Worm (Caenorhabditis elegans) whole organism, young adult: ENCODE results near the gene ZK643.5.

Experiments
- B0261.1 ChIP-seq: sonication (generic microtip); optimal IDR thresholded peaks from 2 replicates; lab custom pipeline; 2016; ENCODE audit warnings: mild to moderate bottlenecking, missing genetic modification characterization, moderate library complexity, missing compliant biosample characterization
- D2030.7 ChIP-seq: fragments of 200-800 bp; sonication (Bioruptor generic); IDR thresholded peaks from 2 replicates; pipeline ENCODE4 v1.3.6; 2022; ENCODE audit warnings: missing genetic modification reagents, missing genetic modification characterization, missing compliant biosample characterization
- F10E7.11 ChIP-seq: sonication (generic microtip); optimal IDR thresholded peaks from 2 replicates; lab custom pipeline; 2017; ENCODE audit warnings: mild to moderate bottlenecking, missing genetic modification characterization, moderate library complexity, missing compliant biosample characterization
- F22D6.2 ChIP-seq: sonication (generic microtip); optimal IDR thresholded peaks from 2 replicates; lab custom pipeline; 2016; ENCODE audit warnings: mild to moderate bottlenecking, missing genetic modification characterization, missing compliant biosample characterization
- F49E8.2 ChIP-seq: sonication (generic microtip); optimal IDR thresholded peaks from 3 replicates; lab custom pipeline; 2017; ENCODE audit warnings: missing genetic modification characterization, mild to moderate bottlenecking, missing compliant biosample characterization, antibody characterized with exemption, moderate library complexity; ENCODE audit not compliant: insufficient read depth
- F52B5.7 ChIP-seq: sonication (generic microtip); optimal IDR thresholded peaks from 2 replicates; lab custom pipeline; 2016; ENCODE audit warnings: mild to moderate bottlenecking, missing genetic modification characterization, missing compliant biosample characterization
- F57A8.1 ChIP-seq: fragments of 200-800 bp; sonication (Bioruptor generic); optimal IDR thresholded peaks from 2 replicates; lab custom pipeline; 2018; ENCODE audit warnings: mild to moderate bottlenecking, missing genetic modification characterization, moderate library complexity, missing compliant biosample characterization
- F57C9.4 ChIP-seq: sonication (generic microtip); optimal IDR thresholded peaks from 2 replicates; lab custom pipeline; 2017; ENCODE audit warnings: mild to moderate bottlenecking, missing genetic modification characterization, missing compliant biosample characterization
- T07F8.4 ChIP-seq: sonication (generic microtip); optimal IDR thresholded peaks from 2 replicates; lab custom pipeline; 2016; ENCODE audit warnings: mild to moderate bottlenecking, missing genetic modification characterization, moderate library complexity, missing compliant biosample characterization
- Y53G8AR.9 ChIP-seq: fragments of 200-800 bp; sonication (Bioruptor generic); conservative IDR thresholded peaks from 2 replicates; pipeline ENCODE4 v1.3.6; 2022; ENCODE audit warnings: missing genetic modification reagents, missing genetic modification characterization, missing compliant biosample characterization
- Y79H2A.3 ChIP-seq: fragments of 200-800 bp; sonication (Bioruptor generic); conservative IDR thresholded peaks from 2 replicates; pipeline ENCODE4 v1.3.6; 2022; ENCODE audit warnings: missing genetic modification reagents, missing genetic modification characterization, missing compliant biosample characterization
- akir-1 ChIP-seq: fragments of 200-800 bp; sonication (Bioruptor generic); optimal IDR thresholded peaks from 2 replicates; lab custom pipeline; 2018; ENCODE audit warnings: mild to moderate bottlenecking, missing genetic modification characterization, moderate library complexity, missing compliant biosample characterization
- aptf-3 ChIP-seq: fragments of 200-800 bp; sonication (Bioruptor generic); IDR thresholded peaks from 2 replicates; pipeline ENCODE4 v1.3.6; 2022; ENCODE audit warnings: missing genetic modification characterization, missing compliant biosample characterization
- ccch-3 ChIP-seq: fragments of 200-800 bp; sonication (Bioruptor generic); optimal IDR thresholded peaks from 2 replicates; lab custom pipeline; 2018; ENCODE audit warnings: mild to moderate bottlenecking, missing genetic modification characterization, missing compliant biosample characterization
- cebp-1 ChIP-seq, 2 experiments: fragments of 200-800 bp in 1 of 2; sonication (Bioruptor generic) in 1 of 2; sonication (generic microtip) in 1 of 2; IDR thresholded peaks in 1 of 2; optimal IDR thresholded peaks in 1 of 2; 2 replicates each; pipeline versions ENCODE4 v1.3.6 to Lab custom; 2017 to 2022; ENCODE audit warnings: missing compliant biosample characterization in 2 of 2, missing genetic modification characterization in 2 of 2, mild to moderate bottlenecking in 1 of 2, missing genetic modification reagents in 1 of 2, moderate library complexity in 1 of 2
- cebp-2 ChIP-seq: fragments of 200-800 bp; sonication (Bioruptor generic); IDR thresholded peaks from 2 replicates; pipeline ENCODE4 v1.3.6; 2022; ENCODE audit warnings: missing genetic modification characterization, missing compliant biosample characterization
- ceh-27 ChIP-seq: fragments of 200-800 bp; sonication (Bioruptor generic); optimal IDR thresholded peaks from 2 replicates; lab custom pipeline; 2018; ENCODE audit warnings: mild to moderate bottlenecking, missing genetic modification characterization, moderate library complexity, missing compliant biosample characterization
- die-1 ChIP-seq: sonication (generic microtip); optimal IDR thresholded peaks from 2 replicates; lab custom pipeline; 2016; ENCODE audit warnings: missing genotype, mild to moderate bottlenecking, missing genetic modification characterization, missing compliant biosample characterization
- dpl-1 ChIP-seq: fragments of 150-350 bp; optimal IDR thresholded peaks from 2 replicates; lab custom pipeline; 2014; ENCODE audit warnings: missing biosample characterization, missing genetic modification reagents, missing genetic modification characterization
- efl-1 ChIP-seq: fragments of 150-350 bp; optimal IDR thresholded peaks from 2 replicates; lab custom pipeline; 2014; ENCODE audit warnings: missing biosample characterization, missing genetic modification reagents, missing genetic modification characterization
- egl-44 ChIP-seq: fragments of 200-800 bp; sonication (Bioruptor generic); IDR thresholded peaks from 2 replicates; pipeline ENCODE4 v1.3.6; 2022; ENCODE audit warnings: missing genetic modification reagents, missing genetic modification characterization, missing compliant biosample characterization
- hmg-1.2 ChIP-seq: fragments of 200-800 bp; sonication (Bioruptor generic); IDR thresholded peaks from 2 replicates; pipeline ENCODE4 v1.3.6; 2022; ENCODE audit warnings: missing genetic modification reagents, missing genetic modification characterization, missing compliant biosample characterization
- hrde-1 ChIP-seq: sonication (generic microtip); optimal IDR thresholded peaks from 2 replicates; lab custom pipeline; 2016; ENCODE audit warnings: missing genetic modification characterization, mild to moderate bottlenecking, missing compliant biosample characterization, moderate library complexity, missing genotype, missing genetic modification reagents, borderline replicate concordance
- hsf-1 ChIP-seq: fragments of 200-800 bp; sonication (Bioruptor generic); IDR thresholded peaks from 2 replicates; pipeline ENCODE4 v1.3.6; 2022; ENCODE audit warnings: missing genetic modification reagents, missing genetic modification characterization, missing compliant biosample characterization
- let-607 ChIP-seq, 2 experiments: fragments of 200-800 bp in 1 of 2; sonication (Bioruptor generic) in 1 of 2; sonication (generic microtip) in 1 of 2; optimal IDR thresholded peaks; 2 replicates each; lab custom pipeline; 2016 to 2018; ENCODE audit warnings: mild to moderate bottlenecking in 2 of 2, missing compliant biosample characterization in 2 of 2, missing genetic modification characterization in 2 of 2, moderate library complexity in 2 of 2, missing genotype in 1 of 2
- lin-40 ChIP-seq: sonication (generic microtip); optimal IDR thresholded peaks from 2 replicates; lab custom pipeline; 2016; ENCODE audit warnings: missing genetic modification characterization, mild to moderate bottlenecking, missing compliant biosample characterization, missing genotype, missing genetic modification reagents
- lin-54 ChIP-seq: fragments of 200-800 bp; sonication (Bioruptor generic); optimal IDR thresholded peaks from 2 replicates; lab custom pipeline; 2018; ENCODE audit warnings: mild to moderate bottlenecking, missing genetic modification characterization, missing compliant biosample characterization
- lir-1 ChIP-seq: fragments of 200-800 bp; sonication (Bioruptor generic); conservative IDR thresholded peaks from 2 replicates; pipeline ENCODE4 v1.3.6; 2022; ENCODE audit warnings: missing genetic modification reagents, missing genetic modification characterization, missing compliant biosample characterization
- lsl-1 ChIP-seq: fragments of 200-800 bp; sonication (Bioruptor generic); optimal IDR thresholded peaks from 2 replicates; lab custom pipeline; 2018; ENCODE audit warnings: mild to moderate bottlenecking, missing genetic modification characterization, moderate library complexity, missing compliant biosample characterization
- nfyb-1 ChIP-seq: fragments of 200-800 bp; sonication (Bioruptor generic); IDR thresholded peaks from 2 replicates; pipeline ENCODE4 v1.3.6; 2022; ENCODE audit warnings: missing genetic modification reagents, missing genetic modification characterization, missing compliant biosample characterization
- nhr-179 ChIP-seq: sonication (generic microtip); optimal IDR thresholded peaks from 2 replicates; lab custom pipeline; 2016; ENCODE audit warnings: mild to moderate bottlenecking, missing genetic modification characterization, missing compliant biosample characterization
- nhr-80 ChIP-seq: sonication (generic microtip); optimal IDR thresholded peaks from 2 replicates; lab custom pipeline; 2016; ENCODE audit warnings: missing genetic modification characterization, missing compliant biosample characterization
- pbrm-1 ChIP-seq: fragments of 200-800 bp; sonication (Bioruptor generic); IDR thresholded peaks from 2 replicates; pipeline ENCODE4 v1.3.6; 2022; ENCODE audit warnings: missing genetic modification reagents, missing genetic modification characterization, missing compliant biosample characterization
- snpc-3.4 ChIP-seq: sonication (generic microtip); optimal IDR thresholded peaks from 2 replicates; lab custom pipeline; 2017; ENCODE audit warnings: missing genetic modification characterization, mild to moderate bottlenecking, missing compliant biosample characterization, antibody characterized with exemption, moderate library complexity, missing genotype, missing genetic modification reagents
- snpc-4 ChIP-seq, 5 experiments: fragments of 150-350 bp in 1 of 5; sonication (generic microtip) in 4 of 5; optimal IDR thresholded peaks; 2 replicates each; lab custom pipeline; 2014 to 2018; ENCODE audit warnings: missing genetic modification characterization in 5 of 5, missing biosample characterization in 3 of 5, antibody characterized with exemption in 2 of 5, mild to moderate bottlenecking in 2 of 5, missing compliant biosample characterization in 2 of 5, missing genotype in 2 of 5, moderate library complexity in 2 of 5, missing genetic modification reagents in 1 of 5
- sptf-2 ChIP-seq: fragments of 200-800 bp; sonication (Bioruptor generic); optimal IDR thresholded peaks from 2 replicates; lab custom pipeline; 2018; ENCODE audit warnings: mild to moderate bottlenecking, missing genetic modification characterization, missing compliant biosample characterization
- unc-130 ChIP-seq: sonication (generic microtip); optimal IDR thresholded peaks from 2 replicates; lab custom pipeline; 2016; ENCODE audit warnings: missing genetic modification reagents, missing genetic modification characterization, missing compliant biosample characterization
- xnd-1 ChIP-seq: sonication (generic microtip); optimal IDR thresholded peaks from 2 replicates; lab custom pipeline; 2016; ENCODE audit warnings: missing genotype, missing genetic modification reagents, missing genetic modification characterization, missing compliant biosample characterization
- ztf-18 ChIP-seq: sonication (generic microtip); optimal IDR thresholded peaks from 2 replicates; lab custom pipeline; 2016; ENCODE audit warnings: missing genotype, mild to moderate bottlenecking, missing genetic modification characterization, missing compliant biosample characterization
- ztf-22 ChIP-seq: fragments of 200-800 bp; sonication (Bioruptor generic); optimal IDR thresholded peaks from 2 replicates; lab custom pipeline; 2018; ENCODE audit warnings: mild to moderate bottlenecking, missing genetic modification characterization, moderate library complexity, missing compliant biosample characterization
- ztf-28 ChIP-seq: fragments of 200-800 bp; sonication (Bioruptor generic); IDR thresholded peaks from 2 replicates; pipeline ENCODE4 v1.3.6; 2022; ENCODE audit warnings: missing genetic modification reagents, missing genetic modification characterization, missing compliant biosample characterization

The ZK643.5 gene

DNA sequence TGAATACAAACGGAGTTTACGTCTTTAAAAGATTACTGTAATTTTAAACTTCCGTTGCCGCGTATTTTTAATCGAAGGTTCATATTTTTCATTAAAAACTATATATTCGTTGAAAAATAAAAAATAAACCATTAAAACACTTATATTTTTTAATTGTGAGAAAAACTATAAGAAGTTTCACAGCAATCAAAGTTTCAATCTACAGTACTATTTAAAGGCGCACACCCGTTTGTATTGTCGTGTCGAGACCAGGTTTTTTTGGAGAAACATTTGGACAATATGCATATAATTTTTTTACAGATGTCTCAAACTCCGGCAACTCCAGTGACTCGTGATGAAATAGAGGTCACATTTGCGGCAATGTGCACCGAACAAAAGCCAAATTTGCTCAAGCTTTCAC lies 17.8 kb upstream of the ZK643.5 start, which contains the start of gene R08D7.5:
Gene R08D7.5 (plus strand): TSS at position 301 of the 400 bp plus-strand sequence.
- no peak for TF ChIP-seq egl-44
- no peak for TF ChIP-seq die-1 (tag; lab: Kevin White, UChicago)
- TF ChIP-seq Y79H2A.3: no peak
- TF ChIP-seq hmg-1.2 (GFP tag; lab: Robert Waterston, UW): no peak
- TF ChIP-seq snpc-3.4 (tag; lab: Kevin White, UChicago): no peak
- TF ChIP-seq snpc-4 (GFP tag; optimal IDR thresholded peaks at IDR 0.05; lab: Kevin White, UChicago): no peak
- TF ChIP-seq snpc-4 (tag; optimal IDR thresholded peaks at IDR 0.05; lab: Kevin White, UChicago): no peak
- no peak for TF ChIP-seq F22D6.2 (tag; lab: Kevin White, UChicago)
- TF ChIP-seq B0261.1 (tag; lab: Kevin White, UChicago): no peak
- no peak for TF ChIP-seq akir-1
- no peak for TF ChIP-seq xnd-1 (tag; lab: Kevin White, UChicago)
- TF ChIP-seq hsf-1 (GFP tag; lab: Robert Waterston, UW): no peak
- no peak for TF ChIP-seq pbrm-1 (GFP tag; lab: Robert Waterston, UW)
- no peak for TF ChIP-seq lir-1 (GFP tag; lab: Robert Waterston, UW)
- no peak for TF ChIP-seq nhr-179 (tag; lab: Kevin White, UChicago)
- no peak for TF ChIP-seq aptf-3
- no peak for TF ChIP-seq F57A8.1 (GFP tag; lab: Kevin White, UChicago)
- TF ChIP-seq, all 124 proteins: peak for 0

DNA sequence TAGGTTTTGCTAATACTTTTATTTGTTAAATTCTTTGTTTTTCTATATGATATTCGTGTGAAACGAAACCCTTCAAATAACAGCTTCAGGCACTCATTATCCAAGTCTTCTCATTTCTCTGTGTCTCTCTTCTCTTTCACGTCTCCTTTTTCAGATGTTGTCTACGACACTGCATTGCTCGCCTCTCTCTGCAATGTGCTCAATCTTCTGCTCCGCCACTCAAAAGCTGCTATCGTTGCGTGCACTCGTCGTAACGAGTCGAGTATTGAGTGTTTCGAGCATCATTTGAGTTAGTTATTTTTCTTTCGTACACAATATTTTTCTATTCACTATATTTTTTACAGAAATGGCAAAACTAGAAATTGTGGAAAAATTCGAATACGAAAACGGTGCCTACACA lies 17.2 kb upstream of the ZK643.5 start:
- no peak for TF ChIP-seq ccch-3 (GFP tag; lab: Kevin White, UChicago)
- TF ChIP-seq ceh-27 (GFP tag; lab: Kevin White, UChicago): peak; percentile 55
- TF ChIP-seq D2030.7 (GFP tag; lab: Robert Waterston, UW): no peak

DNA sequence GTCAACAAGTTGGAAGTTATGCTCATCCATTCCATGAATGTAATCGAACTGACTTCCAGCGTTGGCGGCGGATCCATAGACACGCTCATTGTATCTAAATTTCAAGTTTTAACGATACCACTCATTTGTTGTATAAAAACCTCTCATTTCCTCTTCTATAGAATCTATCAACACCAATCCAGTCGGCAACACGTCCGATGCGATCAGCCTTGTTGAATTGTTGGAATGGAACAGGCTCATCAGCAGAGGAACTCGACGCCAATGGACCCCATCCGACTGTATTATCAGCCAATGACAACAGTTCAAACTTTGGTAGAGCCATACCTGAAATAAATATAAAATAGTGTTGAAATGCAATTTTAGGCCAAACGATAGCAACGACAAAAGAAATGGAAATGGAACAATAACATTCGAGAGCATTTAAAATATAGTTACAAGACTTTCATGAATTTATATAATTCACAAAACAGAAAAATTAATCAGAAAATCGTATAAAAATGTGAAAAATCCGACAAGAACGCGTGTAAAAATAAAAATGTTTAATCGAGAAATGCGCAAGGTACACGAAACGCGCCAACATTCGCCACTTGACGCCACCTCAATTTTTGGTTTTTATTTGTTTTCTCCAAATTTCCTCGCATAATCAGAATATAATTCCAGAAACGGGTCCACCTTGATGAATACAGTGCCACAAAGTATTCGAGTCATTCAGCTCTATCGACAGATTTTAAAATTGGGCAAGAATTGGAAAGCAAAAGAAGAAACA lies 15.4 kb upstream of the ZK643.5 start, which contains the start of the genes eif-3.D and R08D7.4:
Gene eif-3.D (minus strand): TSS at position 324 of the 766 bp plus-strand sequence.
Gene R08D7.4 (plus strand): TSS at position 638 of the 766 bp plus-strand sequence.
- TF ChIP-seq F57C9.4 (tag; lab: Kevin White, UChicago) (no peak), ztf-28 (GFP tag; lab: Robert Waterston, UW) (no peak), F49E8.2 (tag; lab: Kevin White, UChicago) (peak; percentile 6), ztf-22 (no peak), F10E7.11 (tag; lab: Kevin White, UChicago) (no peak), nfyb-1 (GFP tag; lab: Robert Waterston, UW) (no peak), unc-130 (GFP tag; lab: Kevin White, UChicago) (no peak), cebp-2 (GFP tag; lab: Robert Waterston, UW) (no peak), ccch-3 (GFP tag; lab: Kevin White, UChicago) (no peak), hmg-1.2 (GFP tag; lab: Robert Waterston, UW) (peak; percentile 38; the same call in 1 of the 2 replicates), lin-40 (peak; percentile 38), snpc-4 (GFP tag; optimal IDR thresholded peaks at IDR 0.05; lab: Kevin White, UChicago) (peak; percentile 0), snpc-4 (tag; optimal IDR thresholded peaks at IDR 0.05; lab: Kevin White, UChicago) (peak in 3 of 4 experiments; percentile 12 to 61 (median 20)), let-607 (tag; optimal IDR thresholded peaks at IDR 0.05; lab: Kevin White, UChicago) (peak in 1 of 2 experiments; percentile 30), cebp-1 (GFP tag; IDR thresholded peaks at IDR 0.05; lab: Robert Waterston, UW) (no peak), cebp-1 (tag; optimal IDR thresholded peaks at IDR 0.05; lab: Kevin White, UChicago) (peak; percentile 51), egl-44 (no peak), Y53G8AR.9 (no peak), ztf-18 (peak; percentile 96), lin-54 (GFP tag; lab: Kevin White, UChicago) (peak; percentile 65), hrde-1 (tag; lab: Kevin White, UChicago) (no peak), nhr-179 (tag; lab: Kevin White, UChicago) (no peak), nhr-80 (tag; lab: Kevin White, UChicago) (peak; percentile 29), dpl-1 (peak; percentile 33), efl-1 (GFP tag; lab: Kevin White, UChicago) (peak; percentile 3), T07F8.4 (no peak), sptf-2 (no peak), F52B5.7 (tag; lab: Kevin White, UChicago) (no peak), lsl-1 (GFP tag; lab: Kevin White, UChicago) (peak; percentile 50)
